Worm (Caenorhabditis elegans): ENCODE results near the gene lgc-55.

- TF ChIP-seq zag-1 (tag; optimal IDR thresholded peaks at IDR 0.05), result no peak
- no peak for TF ChIP-seq fkh-10 (GFP tag; optimal IDR thresholded peaks at IDR 0.05)
- no peak for TF ChIP-seq blmp-1 (tag; optimal IDR thresholded peaks at IDR 0.05)
- no peak for TF ChIP-seq mep-1 (tag; optimal IDR thresholded peaks at IDR 0.05)
- no peak for TF ChIP-seq ces-1 (GFP tag; optimal IDR thresholded peaks at IDR 0.05)
- no peak for TF ChIP-seq lin-39 (tag; optimal IDR thresholded peaks at IDR 0.05)
- TF ChIP-seq ceh-8 (GFP tag; optimal IDR thresholded peaks at IDR 0.05), result no peak
- no peak for TF ChIP-seq unc-62 (GFP tag; optimal IDR thresholded peaks at IDR 0.05)
- no peak for TF ChIP-seq nhr-11 (tag; optimal IDR thresholded peaks at IDR 0.05)
- TF ChIP-seq lsy-2 (tag; optimal IDR thresholded peaks at IDR 0.05), result no peak
Measured at ce11 chrV:19986213-19986612, 36.6 kb upstream of the lgc-55 start, which contains the start of gene clec-260.
